Worm (Caenorhabditis elegans) whole organism, L2 larva: Measurements from ENCODE around the gene grl-14.
A peak's percentile ranks its signal among the peaks of the same experiment; 100 is the strongest.

Experiments used
- C34F6.9 ChIP-seq: fragments of 150-350 bp; optimal IDR thresholded peaks from 2 replicates; lab custom pipeline; 2014; ENCODE audit warnings: missing biosample characterization, missing genetic modification characterization
- F13H6.1 ChIP-seq: sonication (generic microtip); optimal IDR thresholded peaks from 2 replicates; lab custom pipeline; 2016; ENCODE audit warnings: missing genetic modification characterization, missing compliant biosample characterization
- R02D3.7 ChIP-seq: fragments of 150-350 bp; optimal IDR thresholded peaks from 2 replicates; lab custom pipeline; 2014; ENCODE audit warnings: missing biosample characterization, missing genetic modification characterization
- Y55F3AM.14 ChIP-seq: fragments of 200-800 bp; sonication (Bioruptor generic); optimal IDR thresholded peaks from 2 replicates; lab custom pipeline; 2018; ENCODE audit warnings: mild to moderate bottlenecking, missing genetic modification characterization, missing compliant biosample characterization
- ZK546.5 ChIP-seq: sonication (generic microtip); optimal IDR thresholded peaks from 2 replicates; lab custom pipeline; 2017; ENCODE audit warnings: missing biosample characterization, missing genetic modification characterization
- aly-2 ChIP-seq: fragments of 150-350 bp; optimal IDR thresholded peaks from 2 replicates; lab custom pipeline; 2014; ENCODE audit warnings: missing biosample characterization, missing genetic modification characterization
- ama-1 ChIP-seq: fragments of 150-350 bp; optimal IDR thresholded peaks from 2 replicates; lab custom pipeline; 2018; ENCODE audit warnings: inconsistent platforms
- blmp-1 ChIP-seq: sonication (generic microtip); optimal IDR thresholded peaks from 2 replicates; lab custom pipeline; 2017; ENCODE audit warnings: missing genetic modification characterization, mild to moderate bottlenecking, missing compliant biosample characterization, antibody characterized with exemption, moderate library complexity; ENCODE audit not compliant: insufficient read depth
- ceh-16 ChIP-seq: fragments of 150-350 bp; optimal IDR thresholded peaks from 2 replicates; lab custom pipeline; 2014; ENCODE audit warnings: missing biosample characterization, missing genetic modification characterization
- ceh-82 ChIP-seq: fragments of 150-350 bp; optimal IDR thresholded peaks from 2 replicates; lab custom pipeline; 2014; ENCODE audit warnings: missing biosample characterization, missing genetic modification characterization
- crh-2 ChIP-seq: sonication (generic microtip); optimal IDR thresholded peaks from 2 replicates; lab custom pipeline; 2017; ENCODE audit warnings: missing biosample characterization, missing genetic modification characterization
- dmd-4 ChIP-seq: sonication (generic microtip); optimal IDR thresholded peaks from 2 replicates; lab custom pipeline; 2017; ENCODE audit warnings: missing biosample characterization, missing genetic modification characterization
- egl-27 ChIP-seq: sonication (generic microtip); optimal IDR thresholded peaks from 3 replicates; lab custom pipeline; 2017; ENCODE audit warnings: missing biosample characterization, missing genetic modification reagents, missing genetic modification characterization
- elt-1 ChIP-seq: fragments of 150-350 bp; optimal IDR thresholded peaks from 2 replicates; lab custom pipeline; 2014; ENCODE audit warnings: missing biosample characterization, missing genetic modification characterization
- elt-3 ChIP-seq: sonication (generic microtip); optimal IDR thresholded peaks from 2 replicates; lab custom pipeline; 2017; ENCODE audit warnings: missing biosample characterization, missing genetic modification characterization
- fos-1 ChIP-seq: fragments of 150-350 bp; optimal IDR thresholded peaks from 2 replicates; lab custom pipeline; 2014; ENCODE audit warnings: missing biosample characterization, missing genetic modification characterization
- gmeb-1 ChIP-seq: fragments of 150-350 bp; optimal IDR thresholded peaks from 2 replicates; lab custom pipeline; 2014; ENCODE audit warnings: missing biosample characterization, missing genetic modification characterization
- lin-13 ChIP-seq: fragments of 150-350 bp; optimal IDR thresholded peaks from 2 replicates; lab custom pipeline; 2014; ENCODE audit warnings: missing biosample characterization, missing genetic modification reagents, missing genetic modification characterization
- lin-39 ChIP-seq: fragments of 150-350 bp; optimal IDR thresholded peaks from 2 replicates; lab custom pipeline; 2014; ENCODE audit warnings: missing biosample characterization, missing genetic modification reagents, missing genetic modification characterization
- lsy-2 ChIP-seq, 2 experiments: fragments of 150-350 bp in 1 of 2; sonication (generic microtip) in 1 of 2; optimal IDR thresholded peaks; 2 replicates each; lab custom pipeline; 2014 to 2017; ENCODE audit warnings: missing biosample characterization in 2 of 2, missing genetic modification characterization in 2 of 2
- mab-5 ChIP-seq: fragments of 150-350 bp; optimal IDR thresholded peaks from 2 replicates; lab custom pipeline; 2014; ENCODE audit warnings: missing biosample characterization, missing genetic modification characterization
- mbf-1 ChIP-seq: sonication (generic microtip); optimal IDR thresholded peaks from 2 replicates; lab custom pipeline; 2017; ENCODE audit warnings: missing biosample characterization, missing genetic modification characterization
- mdl-1 ChIP-seq, 2 experiments: fragments of 150-350 bp in 1 of 2; sonication (generic microtip) in 1 of 2; optimal IDR thresholded peaks; 2 replicates each; lab custom pipeline; 2017; ENCODE audit warnings: missing biosample characterization in 2 of 2, missing genetic modification characterization in 2 of 2
- nhr-10 ChIP-seq: sonication (generic microtip); optimal IDR thresholded peaks from 2 replicates; lab custom pipeline; 2017; ENCODE audit warnings: missing biosample characterization, missing genetic modification characterization
- nhr-11 ChIP-seq: fragments of 150-350 bp; optimal IDR thresholded peaks from 2 replicates; lab custom pipeline; 2014; ENCODE audit warnings: missing biosample characterization, missing genetic modification characterization
- nhr-12 ChIP-seq: fragments of 150-350 bp; optimal IDR thresholded peaks from 2 replicates; lab custom pipeline; 2014; ENCODE audit warnings: missing biosample characterization, missing genetic modification characterization
- nhr-129 ChIP-seq: fragments of 150-350 bp; optimal IDR thresholded peaks from 2 replicates; lab custom pipeline; 2014; ENCODE audit warnings: missing biosample characterization, missing genetic modification characterization
- nhr-21 ChIP-seq: fragments of 150-350 bp; optimal IDR thresholded peaks from 2 replicates; lab custom pipeline; 2014; ENCODE audit warnings: missing biosample characterization, missing genetic modification characterization
- nhr-23 ChIP-seq: fragments of 150-350 bp; optimal IDR thresholded peaks from 2 replicates; lab custom pipeline; 2014; ENCODE audit warnings: missing biosample characterization, missing genetic modification reagents, missing genetic modification characterization
- nhr-25 ChIP-seq: fragments of 150-350 bp; sonication (generic microtip); optimal IDR thresholded peaks from 3 replicates; lab custom pipeline; 2014; ENCODE audit warnings: missing biosample characterization, missing genetic modification characterization
- nhr-6 ChIP-seq: fragments of 150-350 bp; optimal IDR thresholded peaks from 2 replicates; lab custom pipeline; 2014; ENCODE audit warnings: missing biosample characterization, missing genetic modification characterization
- nhr-77 ChIP-seq: fragments of 150-350 bp; optimal IDR thresholded peaks from 2 replicates; lab custom pipeline; 2014; ENCODE audit warnings: missing biosample characterization, missing genetic modification characterization
- peb-1 ChIP-seq: fragments of 150-350 bp; optimal IDR thresholded peaks from 2 replicates; lab custom pipeline; 2014; ENCODE audit warnings: missing biosample characterization, missing genetic modification characterization
- sem-4 ChIP-seq: fragments of 150-350 bp; optimal IDR thresholded peaks from 2 replicates; lab custom pipeline; 2014; ENCODE audit warnings: missing biosample characterization, missing genetic modification reagents, missing genetic modification characterization
- skn-1 ChIP-seq: sonication (generic microtip); optimal IDR thresholded peaks from 2 replicates; lab custom pipeline; 2017; ENCODE audit warnings: missing biosample characterization, missing genetic modification characterization
- sma-3 ChIP-seq: sonication (generic microtip); optimal IDR thresholded peaks from 2 replicates; lab custom pipeline; 2016; ENCODE audit warnings: missing genetic modification reagents, missing genetic modification characterization, missing compliant biosample characterization
- sma-9 ChIP-seq, 2 experiments: fragments of 150-350 bp in 1 of 2; sonication (generic microtip) in 1 of 2; optimal IDR thresholded peaks; 2 replicates each; lab custom pipeline; 2014 to 2016; ENCODE audit warnings: missing genetic modification characterization in 2 of 2, mild to moderate bottlenecking in 1 of 2, missing biosample characterization in 1 of 2, missing compliant biosample characterization in 1 of 2, missing genetic modification reagents in 1 of 2, moderate library complexity in 1 of 2
- snpc-4 ChIP-seq: fragments of 150-350 bp; optimal IDR thresholded peaks from 2 replicates; lab custom pipeline; 2014; ENCODE audit warnings: missing biosample characterization, missing genetic modification characterization
- unc-39 ChIP-seq: fragments of 150-350 bp; optimal IDR thresholded peaks from 2 replicates; lab custom pipeline; 2014; ENCODE audit warnings: missing biosample characterization, missing genetic modification characterization
- unc-55 ChIP-seq: fragments of 150-350 bp; sonication (generic microtip); optimal IDR thresholded peaks from 3 replicates; lab custom pipeline; 2014; ENCODE audit warnings: missing biosample characterization, missing genetic modification reagents, missing genetic modification characterization
- unc-62 ChIP-seq: fragments of 150-350 bp; optimal IDR thresholded peaks from 2 replicates; lab custom pipeline; 2014; ENCODE audit warnings: missing biosample characterization, missing genetic modification reagents, missing genetic modification characterization
- zag-1 ChIP-seq: fragments of 150-350 bp; optimal IDR thresholded peaks from 2 replicates; lab custom pipeline; 2014; ENCODE audit warnings: missing biosample characterization, missing genetic modification characterization
- ztf-1 ChIP-seq: fragments of 200-800 bp; sonication (Bioruptor generic); conservative IDR thresholded peaks from 2 replicates; pipeline ENCODE4 v1.3.6; 2022; ENCODE audit warnings: missing genetic modification characterization, missing compliant biosample characterization
- ztf-4 ChIP-seq: fragments of 150-350 bp; optimal IDR thresholded peaks from 2 replicates; lab custom pipeline; 2014; ENCODE audit warnings: missing biosample characterization, missing genetic modification characterization

Gene grl-14

DNA sequence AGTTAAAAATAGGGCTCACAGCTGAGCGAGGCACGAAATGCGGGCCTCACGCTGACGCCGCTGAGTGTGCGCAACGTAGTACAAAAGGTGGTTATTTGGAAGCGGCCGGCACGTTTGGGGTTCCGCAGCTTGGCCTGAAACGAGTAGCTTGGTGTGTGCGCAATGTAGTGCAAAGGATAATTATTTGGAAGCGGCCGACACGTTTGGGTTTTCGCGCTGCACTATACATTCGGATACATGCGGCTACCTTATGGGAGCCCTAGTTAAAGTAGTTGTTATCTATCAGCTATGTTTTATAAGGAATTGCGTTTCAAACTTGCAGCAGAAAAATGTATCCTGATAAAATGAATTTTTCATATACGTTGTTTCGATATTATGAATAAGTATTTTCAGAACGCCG lies 35.3 kb upstream of the grl-14 start, which contains the start of gene Y44A6D.1:
Gene Y44A6D.1, minus strand, starts transcription at position 23 of the 400 bp plus-strand sequence.
- no peak for TF ChIP-seq skn-1 (tag; lab: Kevin White, UChicago)
- TF ChIP-seq ztf-1 (GFP tag; lab: Robert Waterston, UW) = no peak
- TF ChIP-seq F13H6.1 (tag; lab: Kevin White, UChicago) = no peak
- TF ChIP-seq nhr-21 (tag; lab: Kevin White, UChicago) = no peak
- TF ChIP-seq snpc-4 (tag; lab: Kevin White, UChicago) = peak; percentile 73

DNA sequence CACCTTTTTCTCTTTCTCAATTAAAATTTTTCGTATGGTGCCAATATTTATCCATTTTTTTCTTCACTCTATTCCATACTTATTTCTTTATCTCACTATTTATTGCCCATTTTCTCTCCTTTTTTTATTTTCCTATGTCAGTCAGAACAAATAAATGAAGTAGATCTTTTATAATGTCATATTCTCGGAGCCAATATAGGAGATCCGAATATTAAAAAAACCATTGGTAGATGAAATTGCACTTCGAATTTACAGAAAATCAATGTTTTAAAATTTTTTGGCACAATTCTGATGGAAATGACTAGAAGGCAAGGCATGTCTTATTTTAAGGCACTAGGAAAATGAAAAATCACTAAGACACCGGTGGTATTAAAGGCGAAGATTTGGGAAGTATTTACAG lies 34.7 kb upstream of the grl-14 start:
- TF ChIP-seq nhr-11 (tag; lab: Kevin White, UChicago) (no peak), mbf-1 (tag; lab: Kevin White, UChicago) (peak; percentile 9), mdl-1 (tag; optimal IDR thresholded peaks at IDR 0.05; lab: Kevin White, UChicago) (no peak), ceh-82 (tag; lab: Kevin White, UChicago) (no peak), Y55F3AM.14 (GFP tag; lab: Kevin White, UChicago) (no peak), nhr-129 (tag; lab: Kevin White, UChicago) (no peak), nhr-77 (no peak), sma-3 (no peak)

ce11 chrV:20792371-20792890 lies 32.9 kb upstream of the grl-14 start, which contains the start of gene Y44A6D.3:
Y44A6D.3 (minus strand) TSS chrV:20792421.
- TF ChIP-seq nhr-23 (no peak), gmeb-1 (no peak), nhr-11 (tag; lab: Kevin White, UChicago) (no peak), elt-1 (tag; lab: Kevin White, UChicago) (no peak), lin-39 (no peak), unc-39 (tag; lab: Kevin White, UChicago) (no peak), dmd-4 (tag; lab: Kevin White, UChicago) (no peak), sma-9 (GFP tag; optimal IDR thresholded peaks at IDR 0.05; lab: Kevin White, UChicago) (peak; percentile 2), sma-9 (tag; optimal IDR thresholded peaks at IDR 0.05; lab: Kevin White, UChicago) (no peak), ama-1 (no peak), aly-2 (no peak), unc-62 (GFP tag; lab: Kevin White, UChicago) (no peak), nhr-21 (tag; lab: Kevin White, UChicago) (no peak), mbf-1 (tag; lab: Kevin White, UChicago) (no peak), sem-4 (tag; lab: Kevin White, UChicago) (no peak), lin-13 (GFP tag; lab: Kevin White, UChicago) (no peak), fos-1 (peak; percentile 52), crh-2 (tag; lab: Kevin White, UChicago) (no peak)

ce11 chrV:20793761-20794160 lies 31.6 kb upstream of the grl-14 start:
- no peak for TF ChIP-seq peb-1 (tag; lab: Kevin White, UChicago)
- no peak for TF ChIP-seq ama-1
- no peak for TF ChIP-seq skn-1 (tag; lab: Kevin White, UChicago)
- TF ChIP-seq C34F6.9 (tag; lab: Kevin White, UChicago) = peak; percentile 65
- no peak for TF ChIP-seq gmeb-1
- TF ChIP-seq sem-4 (tag; lab: Kevin White, UChicago) = no peak
- TF ChIP-seq nhr-129 (tag; lab: Kevin White, UChicago) = peak; percentile 62
- no peak for TF ChIP-seq zag-1 (tag; lab: Kevin White, UChicago)
- TF ChIP-seq nhr-77 = no peak
- TF ChIP-seq ceh-82 (tag; lab: Kevin White, UChicago) = no peak
- no peak for TF ChIP-seq blmp-1 (tag; lab: Kevin White, UChicago)
- no peak for TF ChIP-seq nhr-25 (tag; lab: Kevin White, UChicago)
- peak; percentile 14 for TF ChIP-seq unc-55 (GFP tag; lab: Kevin White, UChicago)
- no peak for TF ChIP-seq lin-39
- TF ChIP-seq ztf-1 (GFP tag; lab: Robert Waterston, UW) = no peak
- TF ChIP-seq mab-5 (tag; lab: Kevin White, UChicago) = no peak
- TF ChIP-seq dmd-4 (tag; lab: Kevin White, UChicago) = no peak
- TF ChIP-seq ceh-16 (tag; lab: Kevin White, UChicago) = no peak
- no peak for TF ChIP-seq nhr-23
- TF ChIP-seq ztf-4 = no peak
- no peak for TF ChIP-seq unc-39 (tag; lab: Kevin White, UChicago)
- no peak for TF ChIP-seq egl-27 (tag; lab: Kevin White, UChicago)
- peak; percentile 5 for TF ChIP-seq sma-9 (GFP tag; optimal IDR thresholded peaks at IDR 0.05; lab: Kevin White, UChicago)
- no peak for TF ChIP-seq sma-9 (tag; optimal IDR thresholded peaks at IDR 0.05; lab: Kevin White, UChicago)
- no peak for TF ChIP-seq elt-1 (tag; lab: Kevin White, UChicago)
- no peak for TF ChIP-seq ZK546.5 (tag; lab: Kevin White, UChicago)
- no peak for TF ChIP-seq nhr-10 (tag; lab: Kevin White, UChicago)
- no peak for TF ChIP-seq elt-3
- no peak for TF ChIP-seq crh-2 (tag; lab: Kevin White, UChicago)
- TF ChIP-seq nhr-6 = no peak
- no peak for TF ChIP-seq R02D3.7 (tag; lab: Kevin White, UChicago)
- no peak for TF ChIP-seq lin-13 (GFP tag; lab: Kevin White, UChicago)
- TF ChIP-seq nhr-11 (tag; lab: Kevin White, UChicago) = no peak
- no peak for TF ChIP-seq lsy-2 (tag; optimal IDR thresholded peaks at IDR 0.05; lab: Kevin White, UChicago)
- TF ChIP-seq snpc-4 (tag; lab: Kevin White, UChicago) = no peak
- peak; percentile 15 for TF ChIP-seq fos-1
- no peak for TF ChIP-seq aly-2
- no peak for TF ChIP-seq nhr-12 (tag; lab: Kevin White, UChicago)
